Worm (Caenorhabditis elegans) whole organism, early embryonic: ENCODE results near the gene T05A1.5.

Source experiments
- F13C5.2 ChIP-seq: sonication (generic microtip); optimal IDR thresholded peaks from 2 replicates; lab custom pipeline; 2017; ENCODE audit warnings: mild to moderate bottlenecking, missing genetic modification characterization, inconsistent platforms, missing compliant biosample characterization
- ama-1 ChIP-seq: fragments of 150-350 bp; optimal IDR thresholded peaks from 2 replicates; lab custom pipeline; 2014
- ceh-13 ChIP-seq: fragments of 200-800 bp; sonication (Bioruptor generic); optimal IDR thresholded peaks from 2 replicates; lab custom pipeline; 2018; ENCODE audit warnings: mild to moderate bottlenecking, missing genetic modification characterization, missing compliant biosample characterization
- flt-1 ChIP-seq: fragments of 200-800 bp; sonication (Bioruptor generic); IDR thresholded peaks from 2 replicates; pipeline ENCODE4 v1.3.6; 2022; ENCODE audit warnings: missing genetic modification characterization, missing compliant biosample characterization
- hmbx-1 ChIP-seq: sonication (generic microtip); optimal IDR thresholded peaks from 2 replicates; lab custom pipeline; 2016; ENCODE audit warnings: mild to moderate bottlenecking, missing genetic modification characterization, missing compliant biosample characterization
- pes-1 ChIP-seq: fragments of 200-800 bp; sonication (Bioruptor generic); IDR thresholded peaks from 2 replicates; pipeline ENCODE4 v1.3.6; 2022; ENCODE audit warnings: missing genetic modification reagents, missing genetic modification characterization, missing compliant biosample characterization
- tbx-11 ChIP-seq: fragments of 200-800 bp; sonication (Bioruptor generic); IDR thresholded peaks from 2 replicates; pipeline ENCODE4 v1.3.6; 2022; ENCODE audit warnings: missing genetic modification characterization, missing compliant biosample characterization

ce11 chrIV:9516831-9517230 is 29.3 kb upstream of the T05A1.5 start, which contains the start of gene C33A12.19:
- TF ChIP-seq flt-1 (GFP tag; lab: Robert Waterston, UW): no peak
- TF ChIP-seq ama-1: no peak
- no peak for TF ChIP-seq ceh-13 (GFP tag; lab: Kevin White, UChicago)
- TF ChIP-seq pes-1 (GFP tag; lab: Robert Waterston, UW): no peak
- TF ChIP-seq hmbx-1 (tag; lab: Kevin White, UChicago): no peak
- no peak for TF ChIP-seq F13C5.2
- no peak for TF ChIP-seq tbx-11 (GFP tag; lab: Robert Waterston, UW)
